Worm (Caenorhabditis elegans) whole organism, L4/young adult: ENCODE data around the gene sre-37.

Experiments used
- W03F9.2 ChIP-seq: fragments of 150-350 bp; optimal IDR thresholded peaks from 2 replicates; lab custom pipeline; 2014; ENCODE audit warnings: missing biosample characterization, missing genetic modification characterization
- dao-5 ChIP-seq: sonication (generic microtip); optimal IDR thresholded peaks from 2 replicates; lab custom pipeline; 2016; ENCODE audit warnings: missing genotype, missing genetic modification characterization, moderate library complexity, missing compliant biosample characterization
- him-1 ChIP-seq: sonication (generic microtip); optimal IDR thresholded peaks from 2 replicates; lab custom pipeline; 2016; ENCODE audit warnings: missing genotype, missing genetic modification reagents, missing genetic modification characterization, missing compliant biosample characterization

- TF ChIP-seq him-1 (tag; lab: Kevin White, UChicago), result no peak
- no peak for TF ChIP-seq dao-5 (tag; lab: Kevin White, UChicago)
- no peak for TF ChIP-seq W03F9.2
These were observed 15.2 kb downstream of the sre-37 start, which contains the start of gene arrd-9 for ce11 chrII:12480811-12481210.
